Comparison of ENCODE assay signal across 5 worm cellular contexts in the genomic region with DNA sequence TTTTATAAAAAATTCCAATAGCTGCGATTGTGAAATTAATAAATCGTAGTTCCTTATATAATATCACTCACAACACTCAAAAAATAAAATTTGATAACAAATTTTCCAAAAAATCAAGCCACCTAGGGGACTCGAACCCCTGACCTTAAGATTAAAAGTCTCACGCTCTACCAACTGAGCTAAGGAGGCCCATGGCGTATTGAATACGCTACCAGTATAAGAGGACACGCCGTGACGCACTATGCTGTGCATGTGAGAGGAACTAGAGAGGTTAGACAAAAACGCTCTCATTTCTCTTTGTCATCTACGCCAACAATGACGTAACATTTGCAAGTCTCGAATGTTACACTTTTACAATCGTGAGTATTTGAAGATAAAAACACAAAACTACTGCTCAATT.
TF ChIP-seq lines count a peak whose summit lies in the region.

No protein-coding gene starts in this region.

TF ChIP-seq in whole organism, L1 larva, 84 proteins besides CTCF, POLR2A, EP300 and RAD21 (continues in another document):
- peak; percentile 94 for TF ChIP-seq nhr-71 (tag; optimal IDR thresholded peaks at IDR 0.05; lab: Kevin White, UChicago)
- peak; percentile 90 for TF ChIP-seq mep-1 (tag; optimal IDR thresholded peaks at IDR 0.05; lab: Kevin White, UChicago)
- TF ChIP-seq nhr-28 (tag; optimal IDR thresholded peaks at IDR 0.05; lab: Kevin White, UChicago) = no peak
- peak; percentile 9 for TF ChIP-seq aha-1 (tag; optimal IDR thresholded peaks at IDR 0.05; lab: Kevin White, UChicago)
- peak; percentile 64 to 83 for TF ChIP-seq lin-35 (GFP tag; optimal IDR thresholded peaks at IDR 0.05; lab: Kevin White, UChicago)
- peak; percentile 36 for TF ChIP-seq C04F5.9 (tag; optimal IDR thresholded peaks at IDR 0.05; lab: Kevin White, UChicago)
- TF ChIP-seq nhr-77 (tag; optimal IDR thresholded peaks at IDR 0.05; lab: Kevin White, UChicago) = peak; percentile 80
- peak; percentile 33 to 56 for TF ChIP-seq egl-27 (tag; optimal IDR thresholded peaks at IDR 0.05; lab: Kevin White, UChicago)
- peak; percentile 54 to 64 for TF ChIP-seq efl-1 (optimal IDR thresholded peaks at IDR 0.05; lab: Kevin White, UChicago)
- peak; percentile 7 to 94 for TF ChIP-seq efl-1 (GFP tag; optimal IDR thresholded peaks at IDR 0.05 in 1 of 2; lab: Kevin White, UChicago)
- peak; percentile 62 to 83 (median 81) for TF ChIP-seq ceh-82 (tag; optimal IDR thresholded peaks at IDR 0.05; lab: Kevin White, UChicago)
- peak; percentile 91 for TF ChIP-seq swsn-7 (tag; optimal IDR thresholded peaks at IDR 0.05; lab: Kevin White, UChicago)
- TF ChIP-seq nhr-47 (tag; optimal IDR thresholded peaks at IDR 0.05; lab: Kevin White, UChicago) = peak; percentile 90
- peak; percentile 74 for TF ChIP-seq fkh-10 (GFP tag; optimal IDR thresholded peaks at IDR 0.05; lab: Kevin White, UChicago)
- TF ChIP-seq rnt-1 (tag; optimal IDR thresholded peaks at IDR 0.05; lab: Kevin White, UChicago) = peak; percentile 92
- TF ChIP-seq pqm-1 (tag; optimal IDR thresholded peaks at IDR 0.05; lab: Kevin White, UChicago) = no peak
- TF ChIP-seq unc-130 (tag; optimal IDR thresholded peaks at IDR 0.05; lab: Kevin White, UChicago) = peak; percentile 93

TF ChIP-seq in whole organism, L3 larva, 47 proteins besides CTCF, POLR2A, EP300 and RAD21 (continues in another document):
- TF ChIP-seq nhr-23 (tag; optimal IDR thresholded peaks at IDR 0.05; lab: Kevin White, UChicago) = peak; percentile 75
- TF ChIP-seq ceh-16 (tag; optimal IDR thresholded peaks at IDR 0.05; lab: Kevin White, UChicago) = peak; percentile 44
- TF ChIP-seq jun-1 (tag; optimal IDR thresholded peaks at IDR 0.05; lab: Kevin White, UChicago) = peak; percentile 62
- TF ChIP-seq hmg-11 (tag; optimal IDR thresholded peaks at IDR 0.05; lab: Kevin White, UChicago) = peak; percentile 94
- TF ChIP-seq skn-1 (tag; optimal IDR thresholded peaks at IDR 0.05; lab: Kevin White, UChicago) = peak; percentile 84
- TF ChIP-seq eor-1 (tag; optimal IDR thresholded peaks at IDR 0.05; lab: Kevin White, UChicago) = peak in 1 of 2 experiments; percentile 48
- TF ChIP-seq nfya-1 (tag; optimal IDR thresholded peaks at IDR 0.05; lab: Kevin White, UChicago; ENCODE audit: insufficient read depth) = peak; percentile 77
- no peak for TF ChIP-seq ZK546.5 (tag; optimal IDR thresholded peaks at IDR 0.05; lab: Kevin White, UChicago)
- TF ChIP-seq lin-39 (tag; optimal IDR thresholded peaks at IDR 0.05; lab: Kevin White, UChicago) = peak; percentile 35
- peak; percentile 77 for TF ChIP-seq ceh-28 (tag; optimal IDR thresholded peaks at IDR 0.05; lab: Kevin White, UChicago)
- peak; percentile 77 for TF ChIP-seq unc-62 (GFP tag; optimal IDR thresholded peaks at IDR 0.05; lab: Kevin White, UChicago)
- peak; percentile 79 for TF ChIP-seq nhr-77 (tag; optimal IDR thresholded peaks at IDR 0.05; lab: Kevin White, UChicago)
- TF ChIP-seq zag-1 (tag; optimal IDR thresholded peaks at IDR 0.05; lab: Kevin White, UChicago) = no peak
- peak; percentile 44 for TF ChIP-seq mdl-1 (tag; optimal IDR thresholded peaks at IDR 0.05; lab: Kevin White, UChicago)
- no peak for TF ChIP-seq nhr-67 (tag; optimal IDR thresholded peaks at IDR 0.05; lab: Kevin White, UChicago)
- TF ChIP-seq lsy-12 (tag; optimal IDR thresholded peaks at IDR 0.05; lab: Kevin White, UChicago) = peak; percentile 89
- no peak for TF ChIP-seq nhr-237 (tag; optimal IDR thresholded peaks at IDR 0.05; lab: Kevin White, UChicago)
- no peak for TF ChIP-seq daf-12 (tag; optimal IDR thresholded peaks at IDR 0.05; lab: Kevin White, UChicago)

TF ChIP-seq in whole organism, early embryonic, 17 proteins besides CTCF, POLR2A, EP300 and RAD21:
- TF ChIP-seq tbx-37 (GFP tag; conservative IDR thresholded peaks at IDR 0.05; lab: Robert Waterston, UW) (peak; percentile 94), aly-1 (tag; optimal IDR thresholded peaks at IDR 0.05; lab: Kevin White, UChicago) (peak; percentile 91), ceh-36 (tag; optimal IDR thresholded peaks at IDR 0.05; lab: Kevin White, UChicago) (peak; percentile 96), pes-1 (GFP tag; IDR thresholded peaks at IDR 0.05; lab: Robert Waterston, UW) (peak; percentile 97), hmbx-1 (tag; optimal IDR thresholded peaks at IDR 0.05; lab: Kevin White, UChicago) (peak; percentile 91), tbx-11 (GFP tag; IDR thresholded peaks at IDR 0.05; lab: Robert Waterston, UW) (peak; percentile 95), hnd-1 (tag; optimal IDR thresholded peaks at IDR 0.05; lab: Kevin White, UChicago) (peak; percentile 93), scrt-1 (GFP tag; IDR thresholded peaks at IDR 0.05; lab: Robert Waterston, UW) (peak; percentile 98), F13C5.2 (tag; optimal IDR thresholded peaks at IDR 0.05; lab: Kevin White, UChicago) (peak; percentile 98), hmg-4 (GFP tag; optimal IDR thresholded peaks at IDR 0.05; lab: Kevin White, UChicago) (peak; percentile 95), ets-7 (tag; optimal IDR thresholded peaks at IDR 0.05; lab: Kevin White, UChicago) (peak; percentile 89), ceh-13 (GFP tag; optimal IDR thresholded peaks at IDR 0.05; lab: Kevin White, UChicago) (peak; percentile 90), sea-1 (GFP tag; conservative IDR thresholded peaks at IDR 0.05; lab: Robert Waterston, UW) (peak; percentile 98), tra-4 (tag; optimal IDR thresholded peaks at IDR 0.05; lab: Kevin White, UChicago) (peak; percentile 92), flt-1 (GFP tag; IDR thresholded peaks at IDR 0.05; lab: Robert Waterston, UW) (peak; percentile 99), B0310.2 (tag; optimal IDR thresholded peaks at IDR 0.05; lab: Kevin White, UChicago) (peak; percentile 95), ama-1 (optimal IDR thresholded peaks at IDR 0.05; lab: Kevin White, UChicago) (no peak)

TF ChIP-seq in whole organism, midembryonic, 9 proteins besides CTCF, POLR2A, EP300 and RAD21:
- TF ChIP-seq klf-2 (GFP tag; conservative IDR thresholded peaks at IDR 0.05; lab: Robert Waterston, UW) (peak; percentile 96), tab-1 (GFP tag; IDR thresholded peaks at IDR 0.05; lab: Robert Waterston, UW) (peak; percentile 98), med-1 (GFP tag; optimal IDR thresholded peaks at IDR 0.05; lab: Kevin White, UChicago; ENCODE audit: insufficient read depth) (peak; percentile 84), ref-1 (GFP tag; conservative IDR thresholded peaks at IDR 0.05; lab: Robert Waterston, UW) (peak; percentile 97), cog-1 (tag; optimal IDR thresholded peaks at IDR 0.05; lab: Kevin White, UChicago) (peak; percentile 88), flt-1 (GFP tag; IDR thresholded peaks at IDR 0.05; lab: Robert Waterston, UW) (peak; percentile 99), T22C8.4 (GFP tag; IDR thresholded peaks at IDR 0.05; lab: Robert Waterston, UW) (peak; percentile 96), ztf-29 (GFP tag; IDR thresholded peaks at IDR 0.05; lab: Robert Waterston, UW) (peak; percentile 97), ztf-23 (GFP tag; IDR thresholded peaks at IDR 0.05; lab: Robert Waterston, UW) (peak; percentile 96)
TF ChIP-seq in whole organism, midembryonic: peak in this region for 9.

TF ChIP-seq in whole organism, young adult, 124 proteins besides CTCF, POLR2A, EP300 and RAD21 (continues in another document):
- TF ChIP-seq aptf-3 (GFP tag; IDR thresholded peaks at IDR 0.05; lab: Robert Waterston, UW) (peak; percentile 95), ztf-25 (GFP tag; IDR thresholded peaks at IDR 0.05; lab: Robert Waterston, UW) (peak; percentile 98), let-526 (GFP tag; IDR thresholded peaks at IDR 0.05; lab: Robert Waterston, UW) (peak; percentile 94), let-607 (tag; optimal IDR thresholded peaks at IDR 0.05; lab: Kevin White, UChicago) (peak; percentile 70 to 83), ceh-40 (GFP tag; IDR thresholded peaks at IDR 0.05; lab: Robert Waterston, UW) (peak; percentile 88), C06A6.2 (GFP tag; conservative IDR thresholded peaks at IDR 0.05; lab: Robert Waterston, UW) (peak; percentile 79), Y56A3A.18 (GFP tag; IDR thresholded peaks at IDR 0.05; lab: Robert Waterston, UW) (peak; percentile 81; the same call in 1 of the 2 replicates), him-1 (tag; optimal IDR thresholded peaks at IDR 0.05; lab: Kevin White, UChicago) (peak; percentile 86), lin-26 (GFP tag; IDR thresholded peaks at IDR 0.05; lab: Robert Waterston, UW) (peak; percentile 99), ztf-18 (tag; optimal IDR thresholded peaks at IDR 0.05; lab: Kevin White, UChicago) (peak; percentile 83), T07F8.4 (tag; optimal IDR thresholded peaks at IDR 0.05; lab: Kevin White, UChicago) (peak; percentile 90), ets-4 (GFP tag; optimal IDR thresholded peaks at IDR 0.05; lab: Kevin White, UChicago) (peak; percentile 36), somi-1 (GFP tag; optimal IDR thresholded peaks at IDR 0.05; lab: Kevin White, UChicago) (peak; percentile 90), efl-1 (GFP tag; optimal IDR thresholded peaks at IDR 0.05; lab: Kevin White, UChicago) (no peak), ama-1 (optimal IDR thresholded peaks at IDR 0.05; lab: Kevin White, UChicago) (peak; percentile 15), ama-1 (GFP tag; optimal IDR thresholded peaks at IDR 0.05; lab: Kevin White, UChicago) (peak; percentile 70 to 95), gei-17 (GFP tag; optimal IDR thresholded peaks at IDR 0.05; lab: Kevin White, UChicago) (peak; percentile 75), F23B12.7 (tag; optimal IDR thresholded peaks at IDR 0.05; lab: Kevin White, UChicago; ENCODE audit: insufficient read depth) (peak; percentile 87), lin-35 (GFP tag; optimal IDR thresholded peaks at IDR 0.05; lab: Kevin White, UChicago) (peak in 1 of 3 experiments; percentile 90), lsy-27 (tag; optimal IDR thresholded peaks at IDR 0.05; lab: Kevin White, UChicago; ENCODE audit: borderline replicate concordance, insufficient read depth) (no peak), B0035.1 (tag; optimal IDR thresholded peaks at IDR 0.05; lab: Kevin White, UChicago) (peak; percentile 81), lin-54 (GFP tag; optimal IDR thresholded peaks at IDR 0.05; lab: Kevin White, UChicago) (peak; percentile 74), mel-28 (tag; optimal IDR thresholded peaks at IDR 0.05; lab: Kevin White, UChicago; ENCODE audit: borderline replicate concordance) (peak; percentile 77), nhr-27 (tag; optimal IDR thresholded peaks at IDR 0.05; lab: Kevin White, UChicago) (peak; percentile 91), egl-18 (GFP tag; IDR thresholded peaks at IDR 0.05; lab: Robert Waterston, UW) (peak; percentile 84), nhr-90 (tag; optimal IDR thresholded peaks at IDR 0.05; lab: Kevin White, UChicago) (peak; percentile 92), tlf-1 (GFP tag; optimal IDR thresholded peaks at IDR 0.05; lab: Kevin White, UChicago) (no peak), K11D2.4 (GFP tag; IDR thresholded peaks at IDR 0.05; lab: Robert Waterston, UW) (peak; percentile 90), snpc-1.3 (tag; optimal IDR thresholded peaks at IDR 0.05; lab: Kevin White, UChicago; ENCODE audit: insufficient read depth) (peak; percentile 92), lir-1 (GFP tag; conservative IDR thresholded peaks at IDR 0.05; lab: Robert Waterston, UW) (peak; percentile 72), B0261.1 (tag; optimal IDR thresholded peaks at IDR 0.05; lab: Kevin White, UChicago) (peak; percentile 99)

Comparison
In these comparisons a context has a peak if more than half of its experiments do, and no peak if none do; other contexts are left out.
1. Of the 8 proteins assayed by ChIP-seq in both whole organism, young adult and whole organism, L1 larva: peak only in whole organism, young adult: none; only in whole organism, L1 larva: efl-1; in both: ama-1, dpl-1, nhr-90, snpc-4 and unc-130; in neither: 1; mixed calls (peak in some experiments, not most) for 1.